Worm (Caenorhabditis elegans) whole organism, L4 larva: ENCODE data around the gene tric-1B.2.
A peak's percentile ranks its signal among the peaks of the same experiment; 100 is the strongest.

Source experiments
- T20F7.1 ChIP-seq: fragments of 200-800 bp; sonication (Bioruptor generic); optimal IDR thresholded peaks from 2 replicates; lab custom pipeline; 2018; ENCODE audit warnings: mild to moderate bottlenecking, missing genetic modification characterization, missing compliant biosample characterization
- Y48G9A.11 ChIP-seq: fragments of 200-800 bp; sonication (Bioruptor generic); IDR thresholded peaks from 2 replicates; pipeline ENCODE4 v1.3.6; 2022; ENCODE audit warnings: missing genetic modification reagents, missing genetic modification characterization, missing compliant biosample characterization
- Y75B8A.6 ChIP-seq: fragments of 200-800 bp; sonication (Bioruptor generic); IDR thresholded peaks from 2 replicates; pipeline ENCODE4 v1.3.6; 2022; ENCODE audit warnings: missing genetic modification reagents, missing genetic modification characterization, missing compliant biosample characterization
- ZK546.5 ChIP-seq, 2 experiments: sonication (generic microtip); optimal IDR thresholded peaks; 2 replicates each; lab custom pipeline; 2017; ENCODE audit warnings: missing biosample characterization in 2 of 2, missing genetic modification characterization in 2 of 2
- aha-1 ChIP-seq: fragments of 150-350 bp; peaks from one replicate; lab custom pipeline; 2014; ENCODE audit warnings: missing biosample characterization, missing genetic modification characterization
- aly-2 ChIP-seq: sonication (generic microtip); optimal IDR thresholded peaks from 2 replicates; lab custom pipeline; 2018; ENCODE audit warnings: missing biosample characterization, missing genetic modification characterization
- ama-1 ChIP-seq: fragments of 150-350 bp; optimal IDR thresholded peaks from 2 replicates; lab custom pipeline; 2014; ENCODE audit warnings: inconsistent platforms, mixed read lengths
- ceh-20 ChIP-seq: fragments of 200-800 bp; sonication (Bioruptor generic); IDR thresholded peaks from 2 replicates; pipeline ENCODE4 v1.3.6; 2022; ENCODE audit warnings: missing genetic modification reagents, missing genetic modification characterization, missing compliant biosample characterization
- ceh-28 ChIP-seq: fragments of 150-350 bp; optimal IDR thresholded peaks from 2 replicates; lab custom pipeline; 2014; ENCODE audit warnings: missing biosample characterization, missing genetic modification reagents, missing genetic modification characterization
- ceh-32 ChIP-seq: sonication (generic microtip); optimal IDR thresholded peaks from 2 replicates; lab custom pipeline; 2016; ENCODE audit warnings: mild to moderate bottlenecking, missing genetic modification characterization, missing compliant biosample characterization; ENCODE audit not compliant: poor library complexity
- ceh-44 ChIP-seq: fragments of 200-800 bp; sonication (Bioruptor generic); IDR thresholded peaks from 2 replicates; pipeline ENCODE4 v1.3.6; 2022; ENCODE audit warnings: missing genetic modification reagents, missing genetic modification characterization, missing compliant biosample characterization
- dpl-1 ChIP-seq: fragments of 150-350 bp; optimal IDR thresholded peaks from 2 replicates; lab custom pipeline; 2014; ENCODE audit warnings: missing biosample characterization, missing genetic modification reagents, missing genetic modification characterization
- egl-43 ChIP-seq: fragments of 200-800 bp; sonication (Bioruptor generic); IDR thresholded peaks from 2 replicates; pipeline ENCODE4 v1.3.6; 2022; ENCODE audit warnings: missing genetic modification reagents, missing genetic modification characterization, missing compliant biosample characterization
- gei-8 ChIP-seq: fragments of 200-800 bp; sonication (Bioruptor generic); optimal IDR thresholded peaks from 2 replicates; lab custom pipeline; 2018; ENCODE audit warnings: mild to moderate bottlenecking, missing genetic modification characterization, missing compliant biosample characterization
- hlh-30 ChIP-seq: sonication (generic microtip); optimal IDR thresholded peaks from 2 replicates; lab custom pipeline; 2017; ENCODE audit warnings: antibody characterized with exemption, mild to moderate bottlenecking, missing genetic modification characterization, missing compliant biosample characterization; ENCODE audit not compliant: insufficient read depth
- lin-1 ChIP-seq: fragments of 200-800 bp; sonication (Bioruptor generic); IDR thresholded peaks from 2 replicates; pipeline ENCODE4 v1.3.6; 2022; ENCODE audit warnings: missing genetic modification reagents, missing genetic modification characterization, missing compliant biosample characterization
- lin-13 ChIP-seq: fragments of 150-350 bp; optimal IDR thresholded peaks from 2 replicates; lab custom pipeline; 2014; ENCODE audit warnings: missing biosample characterization, missing genetic modification reagents, missing genetic modification characterization
- lin-29 ChIP-seq: fragments of 200-800 bp; sonication (Bioruptor generic); IDR thresholded peaks from 2 replicates; pipeline ENCODE4 v1.3.6; 2022; ENCODE audit warnings: missing genetic modification reagents, missing genetic modification characterization, missing compliant biosample characterization
- lin-38 ChIP-seq: fragments of 200-800 bp; sonication (Bioruptor generic); IDR thresholded peaks from 2 replicates; pipeline ENCODE4 v1.3.6; 2022; ENCODE audit warnings: missing genetic modification reagents, missing genetic modification characterization, missing compliant biosample characterization
- lir-3 ChIP-seq: sonication (generic microtip); optimal IDR thresholded peaks from 2 replicates; lab custom pipeline; 2016; ENCODE audit warnings: mild to moderate bottlenecking, missing genetic modification characterization, missing compliant biosample characterization
- mxl-2 ChIP-seq: fragments of 200-800 bp; sonication (Bioruptor generic); conservative IDR thresholded peaks from 2 replicates; pipeline ENCODE4 v1.3.6; 2022; ENCODE audit warnings: missing genetic modification reagents, missing genetic modification characterization, missing compliant biosample characterization
- nhr-10 ChIP-seq: fragments of 150-350 bp; optimal IDR thresholded peaks from 2 replicates; lab custom pipeline; 2014; ENCODE audit warnings: missing biosample characterization, missing genetic modification characterization
- nhr-111 ChIP-seq: fragments of 200-800 bp; sonication (Bioruptor generic); optimal IDR thresholded peaks from 2 replicates; lab custom pipeline; 2018; ENCODE audit warnings: mild to moderate bottlenecking, missing genetic modification characterization, missing compliant biosample characterization
- nhr-28 ChIP-seq: fragments of 150-350 bp; optimal IDR thresholded peaks from 2 replicates; lab custom pipeline; 2014; ENCODE audit warnings: missing biosample characterization, missing genetic modification characterization
- nhr-42 ChIP-seq: fragments of 200-800 bp; sonication (Bioruptor generic); IDR thresholded peaks from 2 replicates; pipeline ENCODE4 v1.3.6; 2022; ENCODE audit warnings: missing genetic modification characterization, missing compliant biosample characterization
- nhr-77 ChIP-seq: fragments of 150-350 bp; optimal IDR thresholded peaks from 2 replicates; lab custom pipeline; 2014; ENCODE audit warnings: missing biosample characterization, missing genetic modification characterization
- rbr-2 ChIP-seq: sonication (generic microtip); optimal IDR thresholded peaks from 2 replicates; lab custom pipeline; 2016; ENCODE audit warnings: missing genotype, missing genetic modification characterization, missing compliant biosample characterization
- saeg-2 ChIP-seq: fragments of 200-800 bp; sonication (Bioruptor generic); IDR thresholded peaks from 2 replicates; pipeline ENCODE4 v1.3.6; 2022; ENCODE audit warnings: missing genetic modification reagents, missing genetic modification characterization, missing compliant biosample characterization
- snpc-1.2 ChIP-seq: fragments of 200-800 bp; sonication (Bioruptor generic); IDR thresholded peaks from 2 replicates; pipeline ENCODE4 v1.3.6; 2022; ENCODE audit warnings: missing genetic modification reagents, missing genetic modification characterization, missing compliant biosample characterization

tric-1B.2 gene

ce11 chrII:12311560-12311959, 32.4 kb upstream of the tric-1B.2 start, which contains the start of gene sre-51 (continued):
- no peak for TF ChIP-seq ceh-20 (GFP tag; lab: Robert Waterston, UW)

- TF ChIP-seq Y75B8A.6 (GFP tag; lab: Robert Waterston, UW): no peak
- TF ChIP-seq nhr-42 (GFP tag; lab: Robert Waterston, UW): no peak
- no peak for TF ChIP-seq dpl-1 (GFP tag; lab: Kevin White, UChicago)
- no peak for TF ChIP-seq nhr-77 (tag; lab: Kevin White, UChicago)
Measured at ce11 chrII:12309614-12310013, 30.4 kb upstream of the tric-1B.2 start, which contains the start of gene C50E10.2. C50E10.2 (minus strand) TSS chrII:12309714.

- no peak for TF ChIP-seq rbr-2 (tag; lab: Kevin White, UChicago)
- no peak for TF ChIP-seq lir-3 (tag; lab: Kevin White, UChicago)
- TF ChIP-seq lin-29 (GFP tag; lab: Robert Waterston, UW): no peak
- TF ChIP-seq ceh-28 (tag; lab: Kevin White, UChicago): peak; percentile 96
Measured at ce11 chrII:12303142-12303541, 24.0 kb upstream of the tric-1B.2 start, which contains the start of gene sre-50. sre-50 (plus strand) TSS chrII:12303525.

- TF ChIP-seq nhr-28: no peak
Measured at ce11 chrII:12302354-12302753, 23.2 kb upstream of the tric-1B.2 start, which contains the start of gene C50E10.1. C50E10.1 (minus strand) TSS chrII:12302454.

ce11 chrII:12301233-12301632, 22.0 kb upstream of the tric-1B.2 start:
- TF ChIP-seq aha-1 (tag; lab: Kevin White, UChicago): peak; percentile 42
- TF ChIP-seq lin-38: no peak
- TF ChIP-seq ama-1 (lab: Kevin White, UChicago): no peak
- no peak for TF ChIP-seq lin-13 (GFP tag; lab: Kevin White, UChicago)
- TF ChIP-seq ceh-20 (GFP tag; lab: Robert Waterston, UW): no peak
- TF ChIP-seq mxl-2 (GFP tag; lab: Robert Waterston, UW): no peak
- TF ChIP-seq ceh-28 (tag; lab: Kevin White, UChicago): peak; percentile 96
- TF ChIP-seq ceh-32 (tag; lab: Kevin White, UChicago): no peak
- TF ChIP-seq ceh-44 (GFP tag; lab: Robert Waterston, UW): no peak
- TF ChIP-seq lin-1 (GFP tag; lab: Robert Waterston, UW): no peak
- no peak for TF ChIP-seq snpc-1.2
- TF ChIP-seq egl-43 (GFP tag; lab: Robert Waterston, UW): no peak
- TF ChIP-seq nhr-10: no peak
- TF ChIP-seq hlh-30 (tag; lab: Kevin White, UChicago): no peak
- TF ChIP-seq aly-2: no peak
- no peak for TF ChIP-seq ZK546.5 (tag; optimal IDR thresholded peaks at IDR 0.05; lab: Kevin White, UChicago)
- TF ChIP-seq T20F7.1 (GFP tag; lab: Kevin White, UChicago): no peak

- 0 out of 2 replicates have a peak, but pooled peaks have one; percentile 37 for TF ChIP-seq Y48G9A.11 (GFP tag; lab: Robert Waterston, UW)
- TF ChIP-seq ceh-28 (tag; lab: Kevin White, UChicago): peak; percentile 88
- peak; percentile 58 for TF ChIP-seq lin-38
- TF ChIP-seq lir-3 (tag; lab: Kevin White, UChicago): no peak
Measured at ce11 chrII:12300680-12301079, 21.5 kb upstream of the tric-1B.2 start.

ce11 chrII:12296591-12296990, 17.4 kb upstream of the tric-1B.2 start:
- TF ChIP-seq saeg-2 (GFP tag; lab: Robert Waterston, UW) (no peak), gei-8 (GFP tag; lab: Kevin White, UChicago) (no peak), ZK546.5 (tag; optimal IDR thresholded peaks at IDR 0.05; lab: Kevin White, UChicago) (no peak), nhr-111 (no peak)
